Fruit fly (Drosophila melanogaster): ENCODE measurements around the gene Hakai.
A peak's percentile ranks its signal among the peaks of the same experiment; 100 is the strongest.

Gene Hakai

dm6 chr2L:19565233-19565898 is 16.9 kb downstream of the Hakai start, which contains the start of gene CG13077 (continued):
- TF ChIP-seq zen2 (GFP tag; IDR thresholded peaks at IDR 0.05; ENCODE audit: partially characterized antibody) (peak; percentile 87), NfI (GFP tag; optimal IDR thresholded peaks at IDR 0.05) (no peak), CG9609 (GFP tag; optimal IDR thresholded peaks at IDR 0.05) (no peak), Dref (GFP tag; IDR thresholded peaks at IDR 0.05) (no peak), bab2 (GFP tag; optimal IDR thresholded peaks at IDR 0.05) (no peak), sna (GFP tag; IDR thresholded peaks at IDR 0.05; ENCODE audit: partially characterized antibody) (peak; percentile 47; the same call in 1 of the 2 replicates), Stat92E (GFP tag; optimal IDR thresholded peaks at IDR 0.05) (no peak), CG17568 (GFP tag; optimal IDR thresholded peaks at IDR 0.05) (peak; percentile 11), Antp (GFP tag; optimal IDR thresholded peaks at IDR 0.05) (no peak), ewg (GFP tag; optimal IDR thresholded peaks at IDR 0.05) (no peak), CG31388 (GFP tag; optimal IDR thresholded peaks at IDR 0.05) (no peak), Atf3 (GFP tag; optimal IDR thresholded peaks at IDR 0.05) (no peak), Scr (GFP tag; IDR thresholded peaks at IDR 0.05; ENCODE audit: partially characterized antibody) (0 out of 2 replicates have a peak, but pooled peaks have one; percentile 34), CG12299 (tag; optimal IDR thresholded peaks at IDR 0.05) (no peak), BEAF-32 (GFP tag; optimal IDR thresholded peaks at IDR 0.05) (peak; percentile 43), CG18011 (GFP tag; optimal IDR thresholded peaks at IDR 0.05) (peak; percentile 95), HLH3B (GFP tag; IDR thresholded peaks at IDR 0.05) (no peak), odd (GFP tag; optimal IDR thresholded peaks at IDR 0.05) (no peak), ranshi (GFP tag; IDR thresholded peaks at IDR 0.05) (no peak), CG7786 (GFP tag; optimal IDR thresholded peaks at IDR 0.05) (no peak), CG34224 (GFP tag; IDR thresholded peaks at IDR 0.05; ENCODE audit: partially characterized antibody) (peak; percentile 48; the same call in 1 of the 3 replicates), E2f1 (GFP tag; IDR thresholded peaks at IDR 0.05) (no peak), sug (tag; optimal IDR thresholded peaks at IDR 0.05) (no peak), CG8290 (GFP tag; optimal IDR thresholded peaks at IDR 0.05) (peak; percentile 37), CG8290 (tag; optimal IDR thresholded peaks at IDR 0.05) (peak in 1 of 2 experiments; percentile 6), nmo (GFP tag; optimal IDR thresholded peaks at IDR 0.05) (peak; percentile 7), HmgD (GFP tag; optimal IDR thresholded peaks at IDR 0.05) (no peak), trem (tag; optimal IDR thresholded peaks at IDR 0.05) (peak; percentile 14), CG14965 (GFP tag; optimal IDR thresholded peaks at IDR 0.05; ENCODE audit: borderline replicate concordance) (no peak), row (GFP tag; IDR thresholded peaks at IDR 0.05) (peak; percentile 27; the same call in 1 of the 3 replicates), E2f2 (GFP tag; IDR thresholded peaks at IDR 0.05) (peak; percentile 76), CG14860 (GFP tag; IDR thresholded peaks at IDR 0.05; ENCODE audit: partially characterized antibody) (0 out of 3 replicates have a peak, but pooled peaks have one; percentile 46), Med (GFP tag) (peak; percentile 64), CG14667 (GFP tag; IDR thresholded peaks at IDR 0.05) (no peak), GATAe (GFP tag; conservative IDR thresholded peaks at IDR 0.05) (no peak), B-H2 (GFP tag; optimal IDR thresholded peaks at IDR 0.05) (no peak), bowl (GFP tag; IDR thresholded peaks at IDR 0.05) (no peak), dati (GFP tag; IDR thresholded peaks at IDR 0.05) (no peak), gsb-n (tag; optimal IDR thresholded peaks at IDR 0.05) (no peak)

Data from whole organism, embryonic.